Fruit fly (Drosophila melanogaster) whole organism, embryonic: ENCODE measurements around the gene Send2.

Source experiments
- Ada2b ChIP-seq: fragments of 200-800 bp; sonication (Bioruptor generic); IDR thresholded peaks from 2 replicates; pipeline ENCODE4 v1.3.6; 2022; ENCODE audit warnings: missing biosample characterization, missing genetic modification characterization
- BtbVII ChIP-seq: fragments of 200-800 bp; sonication (Bioruptor generic); optimal IDR thresholded peaks from 3 replicates; lab custom pipeline; 2017; ENCODE audit warnings: missing biosample characterization, mild to moderate bottlenecking, missing genetic modification characterization
- CG11085 ChIP-seq: fragments of 200-800 bp; sonication (Bioruptor generic); IDR thresholded peaks from 2 replicates; pipeline ENCODE4 v1.3.6; 2022; ENCODE audit warnings: missing biosample characterization, missing genetic modification characterization
- CG11723 ChIP-seq: fragments of 200-800 bp; sonication (Bioruptor generic); optimal IDR thresholded peaks from 2 replicates; lab custom pipeline; 2017; ENCODE audit warnings: missing biosample characterization, mild to moderate bottlenecking, missing genetic modification characterization
- CG12219 ChIP-seq: fragments of 200-800 bp; sonication (Bioruptor generic); optimal IDR thresholded peaks from 3 replicates; lab custom pipeline; 2018; ENCODE audit warnings: missing biosample characterization, mild to moderate bottlenecking, missing genetic modification characterization
- CG12236 ChIP-seq: fragments of 200-800 bp; sonication (Bioruptor generic); optimal IDR thresholded peaks from 2 replicates; lab custom pipeline; 2016; ENCODE audit warnings: missing biosample characterization, missing genetic modification characterization
- CG13296 ChIP-seq: fragments of 200-800 bp; sonication (Bioruptor generic); optimal IDR thresholded peaks from 3 replicates; lab custom pipeline; 2018; ENCODE audit warnings: missing biosample characterization, mild to moderate bottlenecking, missing genetic modification characterization
- CG1529 ChIP-seq: fragments of 200-800 bp; sonication (Bioruptor generic); optimal IDR thresholded peaks from 3 replicates; lab custom pipeline; 2018; ENCODE audit warnings: missing biosample characterization, missing genetic modification characterization
- CG16779 ChIP-seq: fragments of 200-800 bp; sonication (Bioruptor generic); IDR thresholded peaks from 2 replicates; pipeline ENCODE4 v1.3.6; 2022; ENCODE audit warnings: missing biosample characterization, missing genetic modification characterization
- CG1792 ChIP-seq: fragments of 200-800 bp; sonication (Bioruptor generic); optimal IDR thresholded peaks from 2 replicates; lab custom pipeline; 2016; ENCODE audit warnings: missing biosample characterization, missing genetic modification characterization
- CG18011 ChIP-seq: fragments of 200-800 bp; sonication (Bioruptor generic); optimal IDR thresholded peaks from 2 replicates; lab custom pipeline; 2017; ENCODE audit warnings: missing biosample characterization, missing genetic modification characterization, mild to moderate bottlenecking, moderate library complexity, missing genotype
- CG18619 ChIP-seq: fragments of 200-800 bp; sonication (Bioruptor generic); optimal IDR thresholded peaks from 3 replicates; lab custom pipeline; 2017; ENCODE audit warnings: missing biosample characterization, mild to moderate bottlenecking, missing genetic modification characterization
- CG2120 ChIP-seq: fragments of 200-800 bp; sonication (Bioruptor generic); optimal IDR thresholded peaks from 3 replicates; lab custom pipeline; 2016; ENCODE audit warnings: missing biosample characterization, missing genetic modification characterization
- CG30020 ChIP-seq: fragments of 200-800 bp; optimal IDR thresholded peaks from 2 replicates; lab custom pipeline; 2019; ENCODE audit warnings: missing biosample characterization, mild to moderate bottlenecking, missing genetic modification characterization, moderate library complexity
- CG30403 ChIP-seq: fragments of 200-800 bp; sonication (Bioruptor generic); optimal IDR thresholded peaks from 3 replicates; lab custom pipeline; 2016; ENCODE audit warnings: missing biosample characterization, missing genetic modification characterization
- CG3407 ChIP-seq: fragments of 200-800 bp; sonication (Bioruptor generic); optimal IDR thresholded peaks from 2 replicates; lab custom pipeline; 2018; ENCODE audit warnings: missing biosample characterization, mild to moderate bottlenecking, missing genetic modification characterization
- CG3847 ChIP-seq: fragments of 200-800 bp; sonication (Bioruptor generic); IDR thresholded peaks from 2 replicates; pipeline ENCODE4 v1.3.6; 2022; ENCODE audit warnings: missing biosample characterization, missing genetic modification characterization
- CG42726 ChIP-seq: fragments of 200-800 bp; sonication (Bioruptor generic); IDR thresholded peaks from 2 replicates; pipeline ENCODE4 v1.3.6; 2022; ENCODE audit warnings: missing biosample characterization, missing genetic modification characterization; ENCODE audit not compliant: partially characterized antibody
- CG4360 ChIP-seq: fragments of 200-800 bp; sonication (Bioruptor generic); IDR thresholded peaks from 2 replicates; pipeline ENCODE4 v1.3.6; 2022; ENCODE audit warnings: missing biosample characterization, missing genetic modification characterization
- CG7839 ChIP-seq: fragments of 200-800 bp; sonication (Bioruptor generic); optimal IDR thresholded peaks from 3 replicates; lab custom pipeline; 2018; ENCODE audit warnings: missing biosample characterization, mild to moderate bottlenecking, missing genetic modification characterization, moderate library complexity
- CG8388 ChIP-seq: fragments of 200-800 bp; sonication (Bioruptor generic); optimal IDR thresholded peaks from 2 replicates; lab custom pipeline; 2019; ENCODE audit warnings: missing biosample characterization, mild to moderate bottlenecking, missing genetic modification characterization, moderate library complexity
- CG9876 ChIP-seq: fragments of 200-800 bp; sonication (Bioruptor generic); optimal IDR thresholded peaks from 2 replicates; lab custom pipeline; 2016; ENCODE audit warnings: missing biosample characterization, missing genetic modification characterization
- Doc2 ChIP-seq: fragments of 200-800 bp; sonication (Bioruptor generic); IDR thresholded peaks from 2 replicates; pipeline ENCODE4 v1.3.6; 2022; ENCODE audit warnings: missing biosample characterization, missing genetic modification characterization
- Gsc ChIP-seq: fragments of 200-800 bp; sonication (Bioruptor generic); IDR thresholded peaks from 2 replicates; pipeline ENCODE4 v1.3.6; 2022; ENCODE audit warnings: missing biosample characterization, missing genetic modification characterization
- Mrtf ChIP-seq: fragments of 200-800 bp; sonication (Bioruptor generic); IDR thresholded peaks from 3 replicates; pipeline ENCODE4 v1.3.6; 2022; ENCODE audit warnings: missing biosample characterization, missing genetic modification characterization
- NfI ChIP-seq: fragments of 200-800 bp; sonication (Bioruptor generic); optimal IDR thresholded peaks from 3 replicates; lab custom pipeline; 2018; ENCODE audit warnings: missing biosample characterization, mild to moderate bottlenecking, missing genetic modification characterization, moderate library complexity
- TFAM ChIP-seq: fragments of 200-800 bp; sonication (Bioruptor generic); optimal IDR thresholded peaks from 2 replicates; lab custom pipeline; 2017; ENCODE audit warnings: missing biosample characterization, missing genetic modification characterization, inconsistent platforms
- Taf1 ChIP-seq: fragments of 200-800 bp; sonication (Bioruptor generic); IDR thresholded peaks from 2 replicates; pipeline ENCODE4 v1.3.6; 2022; ENCODE audit warnings: missing biosample characterization, missing genetic modification characterization
- Tbp ChIP-seq: fragments of >200 bp; optimal IDR thresholded peaks from 2 replicates; lab custom pipeline; 2018; ENCODE audit warnings: missing biosample characterization, missing genetic modification characterization
- Usf ChIP-seq: fragments of 200-800 bp; sonication (Bioruptor generic); optimal IDR thresholded peaks from 2 replicates; lab custom pipeline; 2017; ENCODE audit warnings: missing genotype, missing biosample characterization, missing genetic modification characterization
- abd-A ChIP-seq: fragments of 200-800 bp; sonication (Bioruptor generic); optimal IDR thresholded peaks from 3 replicates; lab custom pipeline; 2019; ENCODE audit warnings: missing biosample characterization, mild to moderate bottlenecking, missing genetic modification characterization, moderate library complexity
- bcd ChIP-seq: fragments of 200-800 bp; sonication (Bioruptor generic); optimal IDR thresholded peaks from 2 replicates; lab custom pipeline; 2017; ENCODE audit warnings: missing biosample characterization, mild to moderate bottlenecking, missing genetic modification characterization
- bsh ChIP-seq, 2 experiments: fragments of 200-800 bp; sonication (Bioruptor generic); optimal IDR thresholded peaks; 2 replicates each; lab custom pipeline; 2017 to 2018; ENCODE audit warnings: mild to moderate bottlenecking in 2 of 2, missing biosample characterization in 2 of 2, missing genetic modification characterization in 2 of 2, moderate library complexity in 1 of 2
- cato ChIP-seq: fragments of 200-800 bp; sonication (Bioruptor generic); optimal IDR thresholded peaks from 2 replicates; lab custom pipeline; 2016; ENCODE audit warnings: missing biosample characterization, missing genetic modification characterization, borderline replicate concordance
- chinmo ChIP-seq: fragments of 200-800 bp; sonication (Bioruptor generic); IDR thresholded peaks from 4 replicates; pipeline ENCODE4 v1.3.6; 2022; ENCODE audit warnings: missing biosample characterization, missing genetic modification characterization; ENCODE audit not compliant: partially characterized antibody
- fd64A ChIP-seq: fragments of 200-800 bp; sonication (Bioruptor generic); optimal IDR thresholded peaks from 3 replicates; lab custom pipeline; 2018; ENCODE audit warnings: missing biosample characterization, mild to moderate bottlenecking, missing genetic modification characterization
- grn ChIP-seq: fragments of 200-800 bp; sonication (Bioruptor generic); optimal IDR thresholded peaks from 3 replicates; lab custom pipeline; 2017; ENCODE audit warnings: missing biosample characterization, missing genetic modification characterization
- ind ChIP-seq: fragments of 200-800 bp; sonication (Bioruptor generic); optimal IDR thresholded peaks from 3 replicates; lab custom pipeline; 2016; ENCODE audit warnings: missing biosample characterization, missing genetic modification characterization
- lmd ChIP-seq: fragments of 200-800 bp; sonication (Bioruptor generic); IDR thresholded peaks from 2 replicates; pipeline ENCODE4 v1.3.6; 2022; ENCODE audit warnings: missing biosample characterization, missing genetic modification characterization
- luna ChIP-seq: fragments of 200-800 bp; sonication (Bioruptor generic); optimal IDR thresholded peaks from 2 replicates; lab custom pipeline; 2016; ENCODE audit warnings: missing biosample characterization, missing genetic modification characterization
- nerfin-2 ChIP-seq: fragments of 200-800 bp; sonication (Bioruptor generic); IDR thresholded peaks from 2 replicates; pipeline ENCODE4 v1.3.6; 2022; ENCODE audit warnings: missing biosample characterization, missing genetic modification characterization; ENCODE audit not compliant: partially characterized antibody
- odd ChIP-seq: fragments of 200-800 bp; sonication (Bioruptor generic); optimal IDR thresholded peaks from 2 replicates; lab custom pipeline; 2017; ENCODE audit warnings: missing biosample characterization, mild to moderate bottlenecking, missing genetic modification characterization
- otp ChIP-seq: fragments of 200-800 bp; sonication (Bioruptor generic); IDR thresholded peaks from 3 replicates; pipeline ENCODE4, ENCODE4 v1.3.6; 2022; ENCODE audit warnings: missing biosample characterization, missing genetic modification characterization
- pho ChIP-seq: fragments of 200-800 bp; sonication (Bioruptor generic); optimal IDR thresholded peaks from 2 replicates; lab custom pipeline; 2016; ENCODE audit warnings: missing biosample characterization, missing genetic modification characterization
- prd ChIP-seq, 3 experiments: fragments of >200 bp in 2 of 3; fragments of 200-800 bp in 1 of 3; sonication (Bioruptor generic) in 1 of 3; optimal IDR thresholded peaks in 2 of 3; IDR thresholded peaks in 1 of 3; 2 replicates in 2 of 3; 3 replicates in 1 of 3; pipeline versions ENCODE4 v1.3.6 to Lab custom; 2017 to 2022; ENCODE audit warnings: missing biosample characterization in 1 of 3, missing genetic modification characterization in 1 of 3
- ro ChIP-seq: fragments of 200-800 bp; sonication (Bioruptor generic); IDR thresholded peaks from 2 replicates; pipeline ENCODE4 v1.3.6; 2022; ENCODE audit warnings: missing biosample characterization, missing genetic modification characterization
- salm ChIP-seq: fragments of 200-800 bp; sonication (Bioruptor generic); optimal IDR thresholded peaks from 2 replicates; lab custom pipeline; 2018; ENCODE audit warnings: missing biosample characterization, mild to moderate bottlenecking, missing genetic modification characterization
- tio ChIP-seq: fragments of 200-800 bp; sonication (Bioruptor generic); optimal IDR thresholded peaks from 2 replicates; lab custom pipeline; 2017; ENCODE audit warnings: missing biosample characterization, missing genetic modification characterization, inconsistent platforms
- trem ChIP-seq: fragments of 200-800 bp; optimal IDR thresholded peaks from 3 replicates; lab custom pipeline; 2019; ENCODE audit warnings: missing biosample characterization, mild to moderate bottlenecking, missing genetic modification characterization, moderate library complexity

The Send2 gene

DNA sequence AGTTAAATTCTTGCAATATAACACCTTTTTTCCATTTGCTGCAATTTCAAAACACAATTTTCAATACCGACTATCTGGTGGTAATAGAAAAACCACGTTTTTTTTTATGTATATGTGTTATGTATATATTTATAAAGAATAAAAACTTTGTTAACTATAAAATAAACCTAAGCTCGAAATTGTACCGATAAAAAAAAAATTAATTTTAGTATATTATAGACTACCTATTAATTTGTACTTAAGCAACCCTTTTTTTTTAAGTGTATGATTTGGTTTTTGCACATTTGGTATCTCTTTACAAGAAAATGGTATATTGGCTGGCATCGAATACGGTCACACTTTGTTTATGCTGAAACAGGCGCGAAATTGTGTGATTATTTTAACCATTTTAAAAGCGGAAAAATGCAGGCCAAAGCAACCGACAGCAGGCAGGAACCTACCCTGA is 15.3 kb upstream of the Send2 start, which contains the start of gene spel1 (continued):
- no peak for TF ChIP-seq nerfin-2 (GFP tag; lab: Robert Waterston, UW)
- TF ChIP-seq CG8388, result peak; percentile 87
- peak; percentile 78 for TF ChIP-seq Ada2b (GFP tag; lab: Robert Waterston, UW)
- TF ChIP-seq odd (GFP tag; lab: Kevin White, UChicago), result peak; percentile 35
- no peak for TF ChIP-seq prd (optimal IDR thresholded peaks at IDR 0.05; lab: Kevin White, UChicago)
- peak; percentile 80 for TF ChIP-seq prd (GFP tag; IDR thresholded peaks at IDR 0.05; lab: Robert Waterston, UW)
- TF ChIP-seq CG1792, result no peak
- no peak for TF ChIP-seq chinmo (GFP tag; lab: Robert Waterston, UW)
- peak; percentile 20 for TF ChIP-seq CG11723 (GFP tag; lab: Kevin White, UChicago)
- TF ChIP-seq CG12236 (GFP tag; lab: Kevin White, UChicago), result no peak
- no peak for TF ChIP-seq fd64A (GFP tag; lab: Kevin White, UChicago)
- peak; percentile 21; the same call in 1 of the 2 replicates for TF ChIP-seq Doc2 (GFP tag; lab: Robert Waterston, UW)
- peak; percentile 62 for TF ChIP-seq CG30020
- peak; percentile 23 for TF ChIP-seq CG12219 (GFP tag; lab: Kevin White, UChicago)
- TF ChIP-seq CG4360, result 0 out of 2 replicates have a peak, but pooled peaks have one; percentile 24
- peak; percentile 80 for TF ChIP-seq lmd
- peak; percentile 68 for TF ChIP-seq salm (tag; lab: Kevin White, UChicago)
- no peak for TF ChIP-seq Gsc (GFP tag; lab: Robert Waterston, UW)
- no peak for TF ChIP-seq CG9876
- TF ChIP-seq CG30403 (GFP tag; lab: Kevin White, UChicago), result peak; percentile 78
- peak; percentile 78 for TF ChIP-seq trem (tag; lab: Kevin White, UChicago)
- TF ChIP-seq Taf1 (GFP tag; lab: Robert Waterston, UW), result peak; percentile 47; the same call in 1 of the 2 replicates
- peak; percentile 2 for TF ChIP-seq abd-A (tag; lab: Kevin White, UChicago)
- TF ChIP-seq otp (GFP tag; lab: Robert Waterston, UW), result peak; percentile 33; the same call in 1 of the 3 replicates
- TF ChIP-seq CG3407, result peak; percentile 57
- peak; percentile 60 for TF ChIP-seq tio
- peak; percentile 72 for TF ChIP-seq BtbVII (GFP tag; lab: Kevin White, UChicago)
- TF ChIP-seq CG18619 (GFP tag; lab: Kevin White, UChicago), result peak; percentile 64
- peak; percentile 67 for TF ChIP-seq ind
- no peak for TF ChIP-seq TFAM
- TF ChIP-seq bcd (GFP tag; lab: Kevin White, UChicago), result peak; percentile 75
- peak; percentile 83 for TF ChIP-seq CG13296 (GFP tag; lab: Kevin White, UChicago)
- peak; percentile 20 for TF ChIP-seq cato (GFP tag; lab: Kevin White, UChicago)
- TF ChIP-seq luna (GFP tag; lab: Kevin White, UChicago), result no peak
- TF ChIP-seq pho, result no peak
- peak; percentile 28 for TF ChIP-seq CG18011
- peak; percentile 72 for TF ChIP-seq CG11085
- peak; percentile 44 for TF ChIP-seq NfI (GFP tag; lab: Kevin White, UChicago)
- peak; percentile 88 for TF ChIP-seq CG7839 (tag; lab: Kevin White, UChicago)
- TF ChIP-seq bsh (GFP tag; optimal IDR thresholded peaks at IDR 0.05; lab: Kevin White, UChicago), result peak in 1 of 2 experiments; percentile 85
- no peak for TF ChIP-seq ro (GFP tag; lab: Robert Waterston, UW)
- peak; percentile 4; the same call in 1 of the 3 replicates for TF ChIP-seq Mrtf (GFP tag; lab: Robert Waterston, UW)
- no peak for TF ChIP-seq Usf (GFP tag; lab: Kevin White, UChicago)
- peak; percentile 73 for TF ChIP-seq CG3847 (GFP tag; lab: Robert Waterston, UW)
- no peak for TF ChIP-seq Tbp (GFP tag; lab: Kevin White, UChicago)
- TF ChIP-seq grn (GFP tag; lab: Kevin White, UChicago), result no peak
- no peak for TF ChIP-seq CG16779 (GFP tag; lab: Robert Waterston, UW)
- TF ChIP-seq CG1529 (GFP tag; lab: Kevin White, UChicago), result peak; percentile 20
- TF ChIP-seq CG2120 (GFP tag; lab: Kevin White, UChicago), result peak; percentile 75
- TF ChIP-seq CG42726 (GFP tag; lab: Robert Waterston, UW), result no peak
